Fruit fly (Drosophila melanogaster) whole organism, embryonic: ENCODE measurements around the gene RhoGAPp190.

ENCODE experiments used
- CG10543 ChIP-seq: fragments of 200-800 bp; sonication (Bioruptor generic); optimal IDR thresholded peaks from 3 replicates; lab custom pipeline; 2017; ENCODE audit warnings: missing biosample characterization, mild to moderate bottlenecking, missing genetic modification characterization, moderate library complexity
- CG1233 ChIP-seq: fragments of 200-800 bp; sonication (Bioruptor generic); optimal IDR thresholded peaks from 4 replicates; lab custom pipeline; 2018; ENCODE audit warnings: missing biosample characterization, mild to moderate bottlenecking, missing genetic modification characterization
- CG14667 ChIP-seq: fragments of 200-800 bp; sonication (Bioruptor generic); IDR thresholded peaks from 2 replicates; pipeline ENCODE4 v1.3.6; 2022; ENCODE audit warnings: missing biosample characterization, missing genetic modification characterization
- CG14710 ChIP-seq: fragments of 200-800 bp; sonication (Bioruptor generic); optimal IDR thresholded peaks from 3 replicates; lab custom pipeline; 2019; ENCODE audit warnings: missing biosample characterization, mild to moderate bottlenecking, missing genetic modification characterization, moderate library complexity
- CG15479 ChIP-seq: fragments of 200-800 bp; sonication (Bioruptor generic); optimal IDR thresholded peaks from 3 replicates; lab custom pipeline; 2019; ENCODE audit warnings: missing biosample characterization, mild to moderate bottlenecking, missing genetic modification characterization, moderate library complexity
- CG1603 ChIP-seq: fragments of 200-800 bp; sonication (Bioruptor generic); optimal IDR thresholded peaks from 2 replicates; lab custom pipeline; 2019; ENCODE audit warnings: missing biosample characterization, mild to moderate bottlenecking, missing genetic modification characterization, moderate library complexity
- CG17186 ChIP-seq: fragments of 200-800 bp; sonication (Bioruptor generic); optimal IDR thresholded peaks from 3 replicates; lab custom pipeline; 2017; ENCODE audit warnings: missing biosample characterization, missing genetic modification reagents, missing genetic modification characterization
- CG17568 ChIP-seq: fragments of 200-800 bp; sonication (Bioruptor generic); optimal IDR thresholded peaks from 2 replicates; lab custom pipeline; 2018; ENCODE audit warnings: missing biosample characterization, mild to moderate bottlenecking, missing genetic modification characterization, moderate library complexity
- CG17912 ChIP-seq: fragments of 200-800 bp; sonication (Bioruptor generic); optimal IDR thresholded peaks from 2 replicates; lab custom pipeline; 2018; ENCODE audit warnings: missing biosample characterization, mild to moderate bottlenecking, missing genetic modification characterization
- CG3065 ChIP-seq: fragments of 200-800 bp; sonication (Bioruptor generic); optimal IDR thresholded peaks from 2 replicates; lab custom pipeline; 2016; ENCODE audit warnings: missing biosample characterization, missing genetic modification characterization
- CG31441 ChIP-seq: fragments of 200-800 bp; sonication (Bioruptor generic); IDR thresholded peaks from 2 replicates; pipeline ENCODE4 v1.3.6; 2022; ENCODE audit warnings: missing biosample characterization, missing genetic modification characterization
- CG4360 ChIP-seq: fragments of 200-800 bp; sonication (Bioruptor generic); IDR thresholded peaks from 2 replicates; pipeline ENCODE4 v1.3.6; 2022; ENCODE audit warnings: missing biosample characterization, missing genetic modification characterization
- CG4617 ChIP-seq: fragments of 200-800 bp; sonication (Bioruptor generic); optimal IDR thresholded peaks from 3 replicates; lab custom pipeline; 2016; ENCODE audit warnings: missing biosample characterization, missing genetic modification characterization, borderline replicate concordance
- CG7987 ChIP-seq: fragments of 200-800 bp; sonication (Bioruptor generic); optimal IDR thresholded peaks from 2 replicates; lab custom pipeline; 2018; ENCODE audit warnings: missing biosample characterization, mild to moderate bottlenecking, missing genetic modification characterization, moderate library complexity
- CG8765 ChIP-seq: fragments of 200-800 bp; sonication (Bioruptor generic); IDR thresholded peaks from 2 replicates; pipeline ENCODE4 v1.3.6; 2022; ENCODE audit warnings: missing biosample characterization, missing genetic modification characterization
- CG9797 ChIP-seq: fragments of 200-800 bp; sonication (Bioruptor generic); optimal IDR thresholded peaks from 3 replicates; lab custom pipeline; 2018; ENCODE audit warnings: missing biosample characterization, mild to moderate bottlenecking, missing genetic modification characterization
- CHES-1-like ChIP-seq: fragments of 200-800 bp; sonication (Bioruptor generic); optimal IDR thresholded peaks from 2 replicates; lab custom pipeline; 2016; ENCODE audit warnings: missing biosample characterization, missing genetic modification characterization
- D19B ChIP-seq: fragments of 200-800 bp; sonication (Bioruptor generic); optimal IDR thresholded peaks from 2 replicates; lab custom pipeline; 2017; ENCODE audit warnings: missing biosample characterization, mild to moderate bottlenecking, missing genetic modification characterization
- E2f1 ChIP-seq: fragments of 200-800 bp; sonication (Bioruptor generic); IDR thresholded peaks from 2 replicates; pipeline ENCODE4 v1.3.6; 2022; ENCODE audit warnings: missing biosample characterization, missing genetic modification characterization
- HHEX ChIP-seq: fragments of 200-800 bp; sonication (Bioruptor generic); optimal IDR thresholded peaks from 3 replicates; lab custom pipeline; 2017; ENCODE audit warnings: missing biosample characterization, mild to moderate bottlenecking, missing genetic modification characterization, missing genetic modification reagents
- HLH4C ChIP-seq: fragments of 200-800 bp; sonication (Bioruptor generic); IDR thresholded peaks from 3 replicates; pipeline ENCODE4 v1.3.6; 2022; ENCODE audit warnings: missing biosample characterization, missing genetic modification characterization; ENCODE audit not compliant: partially characterized antibody
- HmgD ChIP-seq: fragments of 200-800 bp; sonication (Bioruptor generic); optimal IDR thresholded peaks from 3 replicates; lab custom pipeline; 2016; ENCODE audit warnings: missing biosample characterization, missing genetic modification characterization
- Hr78 ChIP-seq, 2 experiments: fragments of 200-800 bp in 1 of 2; fragments of >200 bp in 1 of 2; sonication (Bioruptor generic) in 1 of 2; optimal IDR thresholded peaks; 2 replicates each; lab custom pipeline; 2017 to 2019; ENCODE audit warnings: missing biosample characterization in 2 of 2, missing genetic modification characterization in 2 of 2, mild to moderate bottlenecking in 1 of 2, moderate library complexity in 1 of 2
- Jarid2 ChIP-seq: fragments of 200-800 bp; sonication (Bioruptor generic); optimal IDR thresholded peaks from 3 replicates; lab custom pipeline; 2017; ENCODE audit warnings: mild to moderate bottlenecking, missing biosample characterization, missing genetic modification reagents, missing genetic modification characterization
- MESR4 ChIP-seq: fragments of 200-800 bp; sonication (Bioruptor generic); optimal IDR thresholded peaks from 2 replicates; lab custom pipeline; 2018; ENCODE audit warnings: missing biosample characterization, mild to moderate bottlenecking, missing genetic modification characterization, moderate library complexity
- Scr ChIP-seq: fragments of 200-800 bp; sonication (Bioruptor generic); IDR thresholded peaks from 2 replicates; pipeline ENCODE4 v1.3.6; 2022; ENCODE audit warnings: missing biosample characterization, missing genetic modification characterization; ENCODE audit not compliant: partially characterized antibody
- Side ChIP-seq: fragments of 200-800 bp; sonication (Bioruptor generic); optimal IDR thresholded peaks from 2 replicates; lab custom pipeline; 2016; ENCODE audit warnings: missing biosample characterization, missing genetic modification characterization
- btn ChIP-seq: fragments of 200-800 bp; sonication (Bioruptor generic); optimal IDR thresholded peaks from 2 replicates; lab custom pipeline; 2016; ENCODE audit warnings: missing biosample characterization, missing genetic modification characterization
- chif ChIP-seq, 2 experiments: fragments of 200-800 bp; sonication (Bioruptor generic); optimal IDR thresholded peaks; 3 replicates each; lab custom pipeline; 2016; ENCODE audit warnings: missing biosample characterization in 2 of 2, missing genetic modification characterization in 2 of 2
- crol ChIP-seq: fragments of 200-800 bp; sonication (Bioruptor generic); IDR thresholded peaks from 2 replicates; pipeline ENCODE4 v1.3.6; 2022; ENCODE audit warnings: missing biosample characterization, missing genetic modification characterization
- dm ChIP-seq: fragments of 200-800 bp; sonication (Bioruptor generic); optimal IDR thresholded peaks from 3 replicates; lab custom pipeline; 2016; ENCODE audit warnings: missing biosample characterization, missing genetic modification characterization
- dmrt99B ChIP-seq: fragments of 200-800 bp; sonication (Bioruptor generic); optimal IDR thresholded peaks from 2 replicates; lab custom pipeline; 2018; ENCODE audit warnings: missing biosample characterization, mild to moderate bottlenecking, missing genetic modification characterization, moderate library complexity
- exex ChIP-seq: fragments of 200-800 bp; sonication (Bioruptor generic); optimal IDR thresholded peaks from 4 replicates; lab custom pipeline; 2018; ENCODE audit warnings: missing biosample characterization, mild to moderate bottlenecking, missing genetic modification characterization, moderate library complexity
- eyg ChIP-seq: fragments of 200-800 bp; sonication (Bioruptor generic); optimal IDR thresholded peaks from 3 replicates; lab custom pipeline; 2016; ENCODE audit warnings: missing biosample characterization, missing genetic modification characterization
- jigr1 ChIP-seq: fragments of 200-800 bp; sonication (Bioruptor generic); IDR thresholded peaks from 3 replicates; pipeline ENCODE4 v1.3.6; 2022; ENCODE audit warnings: missing biosample characterization, missing genetic modification characterization
- knrl ChIP-seq: fragments of 200-800 bp; sonication (Bioruptor generic); IDR thresholded peaks from 3 replicates; pipeline ENCODE4 v1.3.6; 2022; ENCODE audit warnings: missing biosample characterization, missing genetic modification characterization; ENCODE audit not compliant: partially characterized antibody
- lab ChIP-seq: fragments of 200-800 bp; sonication (Bioruptor generic); optimal IDR thresholded peaks from 3 replicates; lab custom pipeline; 2017; ENCODE audit warnings: missing biosample characterization, missing genetic modification characterization, mild to moderate bottlenecking, moderate library complexity, missing genetic modification reagents
- odd ChIP-seq: fragments of 200-800 bp; sonication (Bioruptor generic); optimal IDR thresholded peaks from 2 replicates; lab custom pipeline; 2017; ENCODE audit warnings: missing biosample characterization, mild to moderate bottlenecking, missing genetic modification characterization
- otp ChIP-seq: fragments of 200-800 bp; sonication (Bioruptor generic); IDR thresholded peaks from 3 replicates; pipeline ENCODE4, ENCODE4 v1.3.6; 2022; ENCODE audit warnings: missing biosample characterization, missing genetic modification characterization
- phol ChIP-seq: fragments of 200-800 bp; sonication (Bioruptor generic); optimal IDR thresholded peaks from 3 replicates; lab custom pipeline; 2018; ENCODE audit warnings: missing biosample characterization, mild to moderate bottlenecking, missing genetic modification characterization, moderate library complexity
- pzg ChIP-seq: fragments of 200-800 bp; sonication (Bioruptor generic); optimal IDR thresholded peaks from 3 replicates; lab custom pipeline; 2018; ENCODE audit warnings: missing biosample characterization, mild to moderate bottlenecking, missing genetic modification characterization, moderate library complexity
- ranshi ChIP-seq: fragments of 200-800 bp; sonication (Bioruptor generic); IDR thresholded peaks from 2 replicates; pipeline ENCODE4 v1.3.6; 2022; ENCODE audit warnings: missing biosample characterization, missing genetic modification characterization
- sc ChIP-seq, 3 experiments: fragments of >200 bp in 2 of 3; fragments of 200-800 bp in 1 of 3; sonication (Bioruptor generic) in 1 of 3; optimal IDR thresholded peaks; 2 replicates in 2 of 3; 3 replicates in 1 of 3; lab custom pipeline; 2017; ENCODE audit warnings: mild to moderate bottlenecking in 1 of 3, missing biosample characterization in 1 of 3, missing genetic modification characterization in 1 of 3, missing genetic modification reagents in 1 of 3
- sd ChIP-seq: fragments of 200-800 bp; sonication (Bioruptor generic); optimal IDR thresholded peaks from 3 replicates; lab custom pipeline; 2018; ENCODE audit warnings: missing biosample characterization, mild to moderate bottlenecking, missing genetic modification characterization, moderate library complexity
- sens ChIP-seq: fragments of 200-800 bp; sonication (Bioruptor generic); peaks from one replicate; lab custom pipeline; 2016; ENCODE audit warnings: missing biosample characterization, missing genetic modification characterization
- slbo ChIP-seq: fragments of 200-800 bp; sonication (Bioruptor generic); IDR thresholded peaks from 2 replicates; pipeline ENCODE4 v1.3.6; 2022; ENCODE audit warnings: missing biosample characterization, missing genetic modification characterization
- ttk ChIP-seq: fragments of 200-800 bp; sonication (Bioruptor generic); IDR thresholded peaks from 2 replicates; pipeline ENCODE4 v2.1.2; 2022; ENCODE audit warnings: missing biosample characterization, missing genetic modification characterization
- vfl ChIP-seq: fragments of 200-800 bp; sonication (Bioruptor generic); optimal IDR thresholded peaks from 2 replicates; lab custom pipeline; 2016; ENCODE audit warnings: missing biosample characterization, missing genetic modification characterization

RhoGAPp190 gene

dm6 chrX:17629317-17629716 lies 23.0 kb downstream of the RhoGAPp190 start, which contains the start of gene CG8326 (continued):
- no peak for TF ChIP-seq CG8765
- TF ChIP-seq Side (GFP tag; lab: Kevin White, UChicago) = no peak
- TF ChIP-seq vfl (GFP tag; lab: Kevin White, UChicago) = no peak
- TF ChIP-seq CG15479 (GFP tag; lab: Kevin White, UChicago) = no peak
- no peak for TF ChIP-seq HmgD
- TF ChIP-seq CG14710 = peak; percentile 7
- no peak for TF ChIP-seq E2f1 (GFP tag; lab: Robert Waterston, UW)
- TF ChIP-seq ttk (GFP tag; lab: Robert Waterston, UW) = no peak
- TF ChIP-seq CG17568 = no peak
- TF ChIP-seq dm (GFP tag; lab: Kevin White, UChicago) = no peak
- no peak for TF ChIP-seq sens (GFP tag; lab: Kevin White, UChicago)
- peak; percentile 30 for TF ChIP-seq CG9797 (GFP tag; lab: Kevin White, UChicago)
- no peak for TF ChIP-seq sc (optimal IDR thresholded peaks at IDR 0.05; lab: Kevin White, UChicago)
- no peak for TF ChIP-seq sc (GFP tag; optimal IDR thresholded peaks at IDR 0.05; lab: Kevin White, UChicago)
- no peak for TF ChIP-seq HLH4C (GFP tag; lab: Robert Waterston, UW)
- no peak for TF ChIP-seq otp (GFP tag; lab: Robert Waterston, UW)
- TF ChIP-seq eyg (GFP tag; lab: Kevin White, UChicago) = no peak
- TF ChIP-seq jigr1 (GFP tag; lab: Robert Waterston, UW) = no peak
- no peak for TF ChIP-seq btn (GFP tag; lab: Kevin White, UChicago)
- TF ChIP-seq HHEX (GFP tag; lab: Kevin White, UChicago) = no peak
- TF ChIP-seq CG1603 = peak; percentile 14
- TF ChIP-seq CG31441 (GFP tag; lab: Robert Waterston, UW) = no peak
- peak; percentile 52 for TF ChIP-seq pzg
- no peak for TF ChIP-seq Hr78 (GFP tag; optimal IDR thresholded peaks at IDR 0.05; lab: Kevin White, UChicago)
- TF ChIP-seq CG3065 = no peak
- no peak for TF ChIP-seq ranshi (GFP tag; lab: Robert Waterston, UW)
- TF ChIP-seq CG14667 (GFP tag; lab: Robert Waterston, UW) = no peak
- TF ChIP-seq knrl = no peak
- no peak for TF ChIP-seq Scr
- no peak for TF ChIP-seq CHES-1-like (GFP tag; lab: Kevin White, UChicago)

dm6 chrX:17627090-17627992 lies 25.0 kb downstream of the RhoGAPp190 start, which contains the start of gene stas:
Gene stas, minus strand, starts transcription at chrX:17627895.
- TF ChIP-seq lab = peak; percentile 7
- TF ChIP-seq CG1233 (GFP tag; lab: Kevin White, UChicago) = peak; percentile 11
- peak; percentile 25 for TF ChIP-seq sd
- TF ChIP-seq odd = peak; percentile 10
- no peak for TF ChIP-seq E2f1 (GFP tag; lab: Robert Waterston, UW)
- TF ChIP-seq CG17912 = peak; percentile 26
- TF ChIP-seq phol (tag; lab: Kevin White, UChicago) = peak; percentile 14
- TF ChIP-seq MESR4 (GFP tag; lab: Kevin White, UChicago) = peak; percentile 81
- peak; percentile 56 for TF ChIP-seq CG14710
- TF ChIP-seq chif (GFP tag; optimal IDR thresholded peaks at IDR 0.05; lab: Kevin White, UChicago) = no peak
- TF ChIP-seq CG4617 (GFP tag; lab: Kevin White, UChicago) = peak; percentile 64
- no peak for TF ChIP-seq CG4360
- peak; percentile 40 for TF ChIP-seq exex (tag; lab: Kevin White, UChicago)
- peak; percentile 12 for TF ChIP-seq CG7987 (GFP tag; lab: Kevin White, UChicago)
- TF ChIP-seq CG17186 (GFP tag; lab: Kevin White, UChicago) = peak; percentile 31
- no peak for TF ChIP-seq dmrt99B (tag; lab: Kevin White, UChicago)
- TF ChIP-seq CG10543 = peak; percentile 5
- TF ChIP-seq D19B (GFP tag; lab: Kevin White, UChicago) = no peak
- TF ChIP-seq otp (GFP tag; lab: Robert Waterston, UW) = no peak
- no peak for TF ChIP-seq Jarid2 (GFP tag; lab: Kevin White, UChicago)
- 0 out of 2 replicates have a peak, but pooled peaks have one; percentile 18 for TF ChIP-seq slbo (GFP tag; lab: Robert Waterston, UW)
- no peak for TF ChIP-seq dm (GFP tag; lab: Kevin White, UChicago)
- no peak for TF ChIP-seq crol (GFP tag; lab: Robert Waterston, UW)
